Fruit fly (Drosophila melanogaster) whole organism, embryonic: ENCODE results near the gene Tsf2.

Source experiments
- Atf3 ChIP-seq: fragments of 200-800 bp; sonication (Bioruptor generic); optimal IDR thresholded peaks from 3 replicates; lab custom pipeline; 2016; ENCODE audit warnings: missing biosample characterization, missing genetic modification characterization
- CG10147 ChIP-seq: fragments of 200-800 bp; sonication (Bioruptor generic); optimal IDR thresholded peaks from 2 replicates; lab custom pipeline; 2019; ENCODE audit warnings: missing biosample characterization, mild to moderate bottlenecking, missing genetic modification characterization, moderate library complexity
- CG10543 ChIP-seq: fragments of 200-800 bp; sonication (Bioruptor generic); optimal IDR thresholded peaks from 3 replicates; lab custom pipeline; 2017; ENCODE audit warnings: missing biosample characterization, mild to moderate bottlenecking, missing genetic modification characterization, moderate library complexity
- CG11085 ChIP-seq: fragments of 200-800 bp; sonication (Bioruptor generic); IDR thresholded peaks from 2 replicates; pipeline ENCODE4 v1.3.6; 2022; ENCODE audit warnings: missing biosample characterization, missing genetic modification characterization
- CG11695 ChIP-seq: fragments of 200-800 bp; sonication (Bioruptor generic); IDR thresholded peaks from 3 replicates; pipeline ENCODE4 v1.3.6; 2022; ENCODE audit warnings: missing biosample characterization, missing genetic modification characterization
- CG11696 ChIP-seq: fragments of 200-800 bp; sonication (Bioruptor generic); IDR thresholded peaks from 2 replicates; pipeline ENCODE4 v1.3.6; 2022; ENCODE audit warnings: missing biosample characterization, missing genetic modification characterization
- CG12744 ChIP-seq: fragments of 200-800 bp; sonication (Bioruptor generic); optimal IDR thresholded peaks from 2 replicates; lab custom pipeline; 2016; ENCODE audit warnings: missing biosample characterization, missing genetic modification characterization
- CG14014 ChIP-seq: fragments of 200-800 bp; sonication (Bioruptor generic); IDR thresholded peaks from 2 replicates; pipeline ENCODE4 v1.3.6; 2022; ENCODE audit warnings: missing biosample characterization, missing genetic modification characterization
- CG15011 ChIP-seq: fragments of 200-800 bp; sonication (Bioruptor generic); optimal IDR thresholded peaks from 3 replicates; lab custom pipeline; 2018; ENCODE audit warnings: missing biosample characterization, mild to moderate bottlenecking, missing genetic modification characterization
- CG15073 ChIP-seq: fragments of 200-800 bp; sonication (Bioruptor generic); optimal IDR thresholded peaks from 2 replicates; lab custom pipeline; 2016; ENCODE audit warnings: missing biosample characterization, missing genetic modification characterization
- CG16863 ChIP-seq: fragments of 200-800 bp; sonication (Bioruptor generic); optimal IDR thresholded peaks from 3 replicates; lab custom pipeline; 2016; ENCODE audit warnings: missing biosample characterization, missing genetic modification characterization
- CG3838 ChIP-seq: fragments of 200-800 bp; sonication (Bioruptor generic); optimal IDR thresholded peaks from 3 replicates; lab custom pipeline; 2016; ENCODE audit warnings: missing biosample characterization, missing genetic modification characterization
- CG6791 ChIP-seq: fragments of 200-800 bp; sonication (Bioruptor generic); IDR thresholded peaks from 3 replicates; pipeline ENCODE4 v1.3.6; 2022; ENCODE audit warnings: missing biosample characterization, missing genetic modification characterization; ENCODE audit not compliant: partially characterized antibody
- CG8359 ChIP-seq: fragments of 200-800 bp; sonication (Bioruptor generic); optimal IDR thresholded peaks from 2 replicates; lab custom pipeline; 2017; ENCODE audit warnings: missing biosample characterization, mild to moderate bottlenecking, missing genetic modification characterization, borderline replicate concordance
- CG8924 ChIP-seq: fragments of 200-800 bp; optimal IDR thresholded peaks from 3 replicates; lab custom pipeline; 2019; ENCODE audit warnings: missing biosample characterization, mild to moderate bottlenecking, missing genetic modification characterization, moderate library complexity
- CG9797 ChIP-seq: fragments of 200-800 bp; sonication (Bioruptor generic); optimal IDR thresholded peaks from 3 replicates; lab custom pipeline; 2018; ENCODE audit warnings: missing biosample characterization, mild to moderate bottlenecking, missing genetic modification characterization
- CTCF ChIP-seq: fragments of 200-800 bp; sonication (Bioruptor generic); optimal IDR thresholded peaks from 2 replicates; lab custom pipeline; 2017; ENCODE audit warnings: missing biosample characterization, mild to moderate bottlenecking, missing genetic modification characterization, moderate library complexity
- Chrac-16 ChIP-seq: fragments of 200-800 bp; sonication (Bioruptor generic); optimal IDR thresholded peaks from 3 replicates; lab custom pipeline; 2016; ENCODE audit warnings: missing biosample characterization, missing genetic modification characterization
- CkIIα-i1 ChIP-seq: fragments of 200-800 bp; sonication (Bioruptor generic); IDR thresholded peaks from 2 replicates; pipeline ENCODE4 v1.3.6; 2022; ENCODE audit warnings: missing biosample characterization, missing genetic modification characterization
- D ChIP-seq, 2 experiments: fragments of 200-800 bp in 1 of 2; fragments of >200 bp in 1 of 2; sonication (Bioruptor generic) in 1 of 2; optimal IDR thresholded peaks; 2 replicates in 1 of 2; 3 replicates in 1 of 2; lab custom pipeline; 2017; ENCODE audit warnings: mild to moderate bottlenecking in 1 of 2, missing biosample characterization in 1 of 2, missing genetic modification characterization in 1 of 2, missing genetic modification reagents in 1 of 2
- Doc2 ChIP-seq: fragments of 200-800 bp; sonication (Bioruptor generic); IDR thresholded peaks from 2 replicates; pipeline ENCODE4 v1.3.6; 2022; ENCODE audit warnings: missing biosample characterization, missing genetic modification characterization
- Doc3 ChIP-seq: fragments of 200-800 bp; sonication (Bioruptor generic); IDR thresholded peaks from 3 replicates; pipeline ENCODE4 v1.3.6; 2022; ENCODE audit warnings: missing biosample characterization, missing genetic modification characterization; ENCODE audit not compliant: partially characterized antibody
- Gsc ChIP-seq: fragments of 200-800 bp; sonication (Bioruptor generic); IDR thresholded peaks from 2 replicates; pipeline ENCODE4 v1.3.6; 2022; ENCODE audit warnings: missing biosample characterization, missing genetic modification characterization
- H15 ChIP-seq: fragments of 200-800 bp; sonication (Bioruptor generic); IDR thresholded peaks from 3 replicates; pipeline ENCODE4 v1.3.6; 2022; ENCODE audit warnings: missing biosample characterization, missing genetic modification characterization
- HLH4C ChIP-seq: fragments of 200-800 bp; sonication (Bioruptor generic); IDR thresholded peaks from 3 replicates; pipeline ENCODE4 v1.3.6; 2022; ENCODE audit warnings: missing biosample characterization, missing genetic modification characterization; ENCODE audit not compliant: partially characterized antibody
- Hmr ChIP-seq: fragments of 200-800 bp; sonication (Bioruptor generic); optimal IDR thresholded peaks from 3 replicates; lab custom pipeline; 2017; ENCODE audit warnings: mild to moderate bottlenecking, missing biosample characterization, missing genetic modification reagents, missing genetic modification characterization
- Hr51 ChIP-seq, 2 experiments: fragments of 200-800 bp; sonication (Bioruptor generic); optimal IDR thresholded peaks; 2 replicates in 1 of 2; 3 replicates in 1 of 2; lab custom pipeline; 2016 to 2018; ENCODE audit warnings: missing biosample characterization in 2 of 2, missing genetic modification characterization in 2 of 2, mild to moderate bottlenecking in 1 of 2, moderate library complexity in 1 of 2
- Hsf ChIP-seq: fragments of 200-800 bp; sonication (Bioruptor generic); optimal IDR thresholded peaks from 3 replicates; lab custom pipeline; 2016; ENCODE audit warnings: missing biosample characterization, missing genetic modification characterization
- MBD-R2 ChIP-seq: fragments of 200-800 bp; sonication (Bioruptor generic); IDR thresholded peaks from 2 replicates; pipeline ENCODE4 v1.3.6; 2022; ENCODE audit warnings: missing biosample characterization, missing genetic modification characterization
- Opbp ChIP-seq: fragments of 200-800 bp; sonication (Bioruptor generic); IDR thresholded peaks from 3 replicates; pipeline ENCODE4 v1.3.6; 2022; ENCODE audit warnings: missing biosample characterization, missing genetic modification characterization; ENCODE audit not compliant: partially characterized antibody
- Usf ChIP-seq: fragments of 200-800 bp; sonication (Bioruptor generic); optimal IDR thresholded peaks from 2 replicates; lab custom pipeline; 2017; ENCODE audit warnings: missing genotype, missing biosample characterization, missing genetic modification characterization
- chm ChIP-seq: fragments of 200-800 bp; sonication (Bioruptor generic); IDR thresholded peaks from 2 replicates; pipeline ENCODE4 v1.3.6; 2022; ENCODE audit warnings: missing biosample characterization, missing genetic modification characterization
- crol ChIP-seq: fragments of 200-800 bp; sonication (Bioruptor generic); IDR thresholded peaks from 2 replicates; pipeline ENCODE4 v1.3.6; 2022; ENCODE audit warnings: missing biosample characterization, missing genetic modification characterization
- danr ChIP-seq: fragments of 200-800 bp; sonication (Bioruptor generic); IDR thresholded peaks from 2 replicates; pipeline ENCODE4 v1.3.6; 2022; ENCODE audit warnings: missing biosample characterization, missing genetic modification characterization
- esg ChIP-seq: fragments of 200-800 bp; sonication (Bioruptor generic); conservative IDR thresholded peaks from 2 replicates; pipeline ENCODE4 v1.3.6; 2022; ENCODE audit warnings: missing biosample characterization, missing genetic modification characterization
- exex ChIP-seq: fragments of 200-800 bp; sonication (Bioruptor generic); optimal IDR thresholded peaks from 4 replicates; lab custom pipeline; 2018; ENCODE audit warnings: missing biosample characterization, mild to moderate bottlenecking, missing genetic modification characterization, moderate library complexity
- fd96Cb ChIP-seq: fragments of 200-800 bp; sonication (Bioruptor generic); optimal IDR thresholded peaks from 2 replicates; lab custom pipeline; 2018; ENCODE audit warnings: missing biosample characterization, mild to moderate bottlenecking, missing genetic modification characterization, moderate library complexity
- grn ChIP-seq: fragments of 200-800 bp; sonication (Bioruptor generic); optimal IDR thresholded peaks from 3 replicates; lab custom pipeline; 2017; ENCODE audit warnings: missing biosample characterization, missing genetic modification characterization
- gt ChIP-seq: fragments of 200-800 bp; sonication (Bioruptor generic); IDR thresholded peaks from 2 replicates; pipeline ENCODE4 v1.3.6; 2022; ENCODE audit warnings: missing biosample characterization, missing genetic modification characterization
- oc ChIP-seq: fragments of 200-800 bp; sonication (Bioruptor generic); optimal IDR thresholded peaks from 2 replicates; lab custom pipeline; 2018; ENCODE audit warnings: missing biosample characterization, mild to moderate bottlenecking, missing genetic modification characterization, moderate library complexity
- onecut ChIP-seq: fragments of 200-800 bp; sonication (Bioruptor generic); IDR thresholded peaks from 2 replicates; pipeline ENCODE4 v1.3.6; 2022; ENCODE audit warnings: missing biosample characterization, missing genetic modification characterization
- pfk ChIP-seq: fragments of 200-800 bp; sonication (Bioruptor generic); optimal IDR thresholded peaks from 2 replicates; lab custom pipeline; 2018; ENCODE audit warnings: missing biosample characterization, mild to moderate bottlenecking, missing genetic modification characterization, moderate library complexity
- ranshi ChIP-seq: fragments of 200-800 bp; sonication (Bioruptor generic); IDR thresholded peaks from 2 replicates; pipeline ENCODE4 v1.3.6; 2022; ENCODE audit warnings: missing biosample characterization, missing genetic modification characterization
- ro ChIP-seq: fragments of 200-800 bp; sonication (Bioruptor generic); IDR thresholded peaks from 2 replicates; pipeline ENCODE4 v1.3.6; 2022; ENCODE audit warnings: missing biosample characterization, missing genetic modification characterization
- schlank ChIP-seq: fragments of 200-800 bp; sonication (Bioruptor generic); optimal IDR thresholded peaks from 2 replicates; lab custom pipeline; 2018; ENCODE audit warnings: missing biosample characterization, mild to moderate bottlenecking, missing genetic modification characterization
- sd ChIP-seq: fragments of 200-800 bp; sonication (Bioruptor generic); optimal IDR thresholded peaks from 3 replicates; lab custom pipeline; 2018; ENCODE audit warnings: missing biosample characterization, mild to moderate bottlenecking, missing genetic modification characterization, moderate library complexity
- sima ChIP-seq: fragments of 200-800 bp; sonication (Bioruptor generic); optimal IDR thresholded peaks from 2 replicates; lab custom pipeline; 2016; ENCODE audit warnings: missing biosample characterization, missing genetic modification characterization
- slou ChIP-seq: fragments of 200-800 bp; sonication (Bioruptor generic); optimal IDR thresholded peaks from 3 replicates; lab custom pipeline; 2016; ENCODE audit warnings: missing biosample characterization, missing genetic modification characterization
- ssp ChIP-seq: fragments of 200-800 bp; sonication (Bioruptor generic); IDR thresholded peaks from 2 replicates; pipeline ENCODE4 v1.3.6; 2022; ENCODE audit warnings: missing biosample characterization, missing genetic modification characterization
- usp ChIP-seq: fragments of >200 bp; optimal IDR thresholded peaks from 2 replicates; lab custom pipeline; 2017; ENCODE audit warnings: missing biosample characterization, missing genetic modification characterization
- yki ChIP-seq: fragments of >200 bp; optimal IDR thresholded peaks from 3 replicates; lab custom pipeline; 2018

Tsf2 gene

DNA sequence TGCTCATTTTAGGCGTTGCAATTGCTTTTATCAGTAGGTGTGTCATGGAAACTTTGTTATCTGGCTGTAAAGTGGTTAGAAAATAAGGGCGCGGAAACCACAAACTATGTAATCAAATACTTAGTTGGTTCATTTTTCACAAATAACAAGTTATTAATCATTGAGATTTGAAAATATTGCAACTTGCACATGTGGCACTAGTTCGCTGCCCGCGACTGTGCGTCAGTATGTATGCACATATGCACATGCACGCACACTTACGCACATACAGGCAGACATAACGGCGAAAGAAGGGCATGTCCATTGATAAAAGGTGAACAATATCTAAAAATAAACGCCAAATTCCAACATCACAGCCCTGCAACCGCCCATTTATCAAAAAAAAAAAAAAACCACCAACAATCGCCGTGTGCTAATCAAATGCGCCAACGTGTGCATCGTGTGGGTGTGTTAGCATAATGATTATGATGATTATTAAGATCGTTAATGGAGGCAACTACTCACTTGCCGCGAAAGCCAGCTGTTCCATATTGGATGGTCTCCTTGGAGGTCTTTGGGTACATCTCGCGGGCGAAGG is 4.0 kb downstream of the Tsf2 start (continued):
- no peak for TF ChIP-seq sima (GFP tag; lab: Kevin White, UChicago)
- TF ChIP-seq Hsf, result peak; percentile 43
- peak; percentile 35 for TF ChIP-seq onecut (GFP tag; lab: Robert Waterston, UW)
- TF ChIP-seq CG8359 (GFP tag; lab: Kevin White, UChicago), result peak; percentile 30
- TF ChIP-seq CG14014 (GFP tag; lab: Robert Waterston, UW), result 0 out of 2 replicates have a peak, but pooled peaks have one; percentile 35
- no peak for TF ChIP-seq Gsc (GFP tag; lab: Robert Waterston, UW)
- peak; percentile 54; the same call in 1 of the 2 replicates for TF ChIP-seq chm (GFP tag; lab: Robert Waterston, UW)
- no peak for TF ChIP-seq ssp (GFP tag; lab: Robert Waterston, UW)
- TF ChIP-seq D (optimal IDR thresholded peaks at IDR 0.05; lab: Kevin White, UChicago), result peak; percentile 57
- peak; percentile 52 for TF ChIP-seq D (GFP tag; optimal IDR thresholded peaks at IDR 0.05; lab: Kevin White, UChicago)
- no peak for TF ChIP-seq Atf3 (GFP tag; lab: Kevin White, UChicago)
- no peak for TF ChIP-seq CG9797 (GFP tag; lab: Kevin White, UChicago)
- TF ChIP-seq Doc2 (GFP tag; lab: Robert Waterston, UW), result no peak
- peak; percentile 17; the same call in 1 of the 2 replicates for TF ChIP-seq ranshi (GFP tag; lab: Robert Waterston, UW)
- TF ChIP-seq CG16863 (GFP tag; lab: Kevin White, UChicago), result peak; percentile 6
- no peak for TF ChIP-seq gt (GFP tag; lab: Robert Waterston, UW)
- peak; percentile 47 for TF ChIP-seq CG11695 (GFP tag; lab: Robert Waterston, UW)
- no peak for TF ChIP-seq CkIIα-i1 (GFP tag; lab: Robert Waterston, UW)
- no peak for TF ChIP-seq MBD-R2 (GFP tag; lab: Robert Waterston, UW)
- TF ChIP-seq danr, result no peak
- TF ChIP-seq CG15073 (GFP tag; lab: Kevin White, UChicago), result no peak
- TF ChIP-seq Usf (GFP tag; lab: Kevin White, UChicago), result no peak
- no peak for TF ChIP-seq CG10147 (GFP tag; lab: Kevin White, UChicago)
- 0 out of 3 replicates have a peak, but pooled peaks have one; percentile 32 for TF ChIP-seq H15 (GFP tag; lab: Robert Waterston, UW)
- TF ChIP-seq pfk (GFP tag; lab: Kevin White, UChicago), result no peak
- TF ChIP-seq fd96Cb (tag; lab: Kevin White, UChicago), result peak; percentile 42
- no peak for TF ChIP-seq schlank (tag; lab: Kevin White, UChicago)
- no peak for TF ChIP-seq CG11085 (GFP tag; lab: Robert Waterston, UW)
- peak; percentile 42 for TF ChIP-seq CG8924 (tag; lab: Kevin White, UChicago)
- no peak for TF ChIP-seq usp (GFP tag; lab: Kevin White, UChicago)
- TF ChIP-seq HLH4C (GFP tag; lab: Robert Waterston, UW), result no peak
- no peak for TF ChIP-seq CG6791 (GFP tag; lab: Robert Waterston, UW)
- TF ChIP-seq esg (GFP tag; lab: Robert Waterston, UW), result peak; percentile 46
- TF ChIP-seq yki, result no peak
- TF ChIP-seq CG11696, result peak; percentile 97
- TF ChIP-seq CG15011 (GFP tag; lab: Kevin White, UChicago), result no peak
- no peak for TF ChIP-seq crol (GFP tag; lab: Robert Waterston, UW)
- TF ChIP-seq CTCF, result peak; percentile 15
- no peak for TF ChIP-seq Opbp
- TF ChIP-seq CG12744 (GFP tag; lab: Kevin White, UChicago), result no peak
- TF ChIP-seq ro (GFP tag; lab: Robert Waterston, UW), result no peak
- peak; percentile 13 for TF ChIP-seq Chrac-16 (GFP tag; lab: Kevin White, UChicago)
- no peak for TF ChIP-seq Doc3
- TF ChIP-seq CG10543 (GFP tag; lab: Kevin White, UChicago), result peak; percentile 10
- no peak for TF ChIP-seq Hmr (GFP tag; lab: Kevin White, UChicago)
- no peak for TF ChIP-seq CG3838
- peak in 1 of 2 experiments; percentile 60 for TF ChIP-seq Hr51 (GFP tag; optimal IDR thresholded peaks at IDR 0.05; lab: Kevin White, UChicago)
- TF ChIP-seq sd (tag; lab: Kevin White, UChicago), result no peak
- TF ChIP-seq slou (GFP tag; lab: Kevin White, UChicago), result no peak
- TF ChIP-seq grn, result peak; percentile 57
- TF ChIP-seq exex, result no peak
- no peak for TF ChIP-seq oc (tag; lab: Kevin White, UChicago)
